Worm (Caenorhabditis elegans) whole organism, midembryonic: ENCODE measurements around the gene Y73F8A.10.
"Not testable (repeated sequence)": the region's sequence is repeated elsewhere in the genome, so short reads cannot be mapped to it uniquely, and the experiment has no call there.

ENCODE experiments used
- T22C8.4 ChIP-seq: fragments of 200-800 bp; sonication (Bioruptor generic); IDR thresholded peaks from 2 replicates; pipeline ENCODE4 v1.3.6; 2022; ENCODE audit warnings: missing genetic modification characterization, missing compliant biosample characterization
- cog-1 ChIP-seq: sonication (generic microtip); optimal IDR thresholded peaks from 2 replicates; lab custom pipeline; 2016; ENCODE audit warnings: missing genetic modification characterization, missing compliant biosample characterization
- flt-1 ChIP-seq: fragments of 200-800 bp; sonication (Bioruptor generic); IDR thresholded peaks from 2 replicates; pipeline ENCODE4 v1.3.6; 2022; ENCODE audit warnings: missing genetic modification characterization, missing compliant biosample characterization
- klf-2 ChIP-seq: fragments of 200-800 bp; sonication (Bioruptor generic); conservative IDR thresholded peaks from 2 replicates; pipeline ENCODE4 v1.3.6; 2022; ENCODE audit warnings: missing genetic modification reagents, missing genetic modification characterization, missing compliant biosample characterization
- med-1 ChIP-seq: sonication (generic microtip); optimal IDR thresholded peaks from 2 replicates; lab custom pipeline; 2017; ENCODE audit warnings: missing genetic modification characterization, mild to moderate bottlenecking, missing compliant biosample characterization, antibody characterized with exemption, missing genetic modification reagents; ENCODE audit not compliant: insufficient read depth
- ref-1 ChIP-seq: fragments of 200-800 bp; sonication (Bioruptor generic); conservative IDR thresholded peaks from 2 replicates; pipeline ENCODE4 v1.3.6; 2022; ENCODE audit warnings: missing genetic modification reagents, missing genetic modification characterization, missing compliant biosample characterization
- tab-1 ChIP-seq: fragments of 200-800 bp; sonication (Bioruptor generic); IDR thresholded peaks from 2 replicates; pipeline ENCODE4 v1.3.6; 2022; ENCODE audit warnings: missing genetic modification characterization, missing compliant biosample characterization
- ztf-23 ChIP-seq: fragments of 200-800 bp; sonication (Bioruptor generic); IDR thresholded peaks from 2 replicates; pipeline ENCODE4 v1.3.6; 2022; ENCODE audit warnings: missing genetic modification reagents, missing genetic modification characterization, missing compliant biosample characterization
- ztf-29 ChIP-seq: fragments of 200-800 bp; sonication (Bioruptor generic); IDR thresholded peaks from 2 replicates; pipeline ENCODE4 v1.3.6; 2022; ENCODE audit warnings: missing genetic modification reagents, missing genetic modification characterization, missing compliant biosample characterization

Gene Y73F8A.10

DNA sequence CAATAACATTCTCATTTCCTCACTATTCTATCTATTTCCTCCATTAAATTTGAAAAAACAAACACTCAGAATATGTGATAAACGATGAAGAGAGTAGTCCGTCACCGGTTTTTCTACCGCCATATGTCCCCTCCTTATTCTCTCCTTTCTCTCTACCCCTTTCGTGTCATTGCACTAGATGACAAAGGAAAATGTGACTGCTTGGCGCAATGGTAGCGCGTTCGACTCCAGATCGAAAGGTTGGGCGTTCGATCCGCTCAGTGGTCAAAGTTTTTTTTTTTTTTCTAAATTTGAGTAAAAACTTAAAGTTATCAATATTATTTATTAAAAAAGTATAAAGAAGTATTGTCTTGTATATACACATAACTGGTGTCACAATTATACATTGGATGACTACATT lies 4.6 kb upstream of the Y73F8A.10 start:
- TF ChIP-seq ref-1 (peak; percentile 76), med-1 (GFP tag; lab: Kevin White, UChicago) (peak; percentile 49), flt-1 (GFP tag; lab: Robert Waterston, UW) (peak; percentile 90), klf-2 (GFP tag; lab: Robert Waterston, UW) (no peak), T22C8.4 (GFP tag; lab: Robert Waterston, UW) (peak; percentile 79), tab-1 (GFP tag; lab: Robert Waterston, UW) (peak; percentile 87), cog-1 (tag; lab: Kevin White, UChicago) (no peak), ztf-29 (GFP tag; lab: Robert Waterston, UW) (no peak), ztf-23 (no peak; the same call in 1 of the 2 replicates)

DNA sequence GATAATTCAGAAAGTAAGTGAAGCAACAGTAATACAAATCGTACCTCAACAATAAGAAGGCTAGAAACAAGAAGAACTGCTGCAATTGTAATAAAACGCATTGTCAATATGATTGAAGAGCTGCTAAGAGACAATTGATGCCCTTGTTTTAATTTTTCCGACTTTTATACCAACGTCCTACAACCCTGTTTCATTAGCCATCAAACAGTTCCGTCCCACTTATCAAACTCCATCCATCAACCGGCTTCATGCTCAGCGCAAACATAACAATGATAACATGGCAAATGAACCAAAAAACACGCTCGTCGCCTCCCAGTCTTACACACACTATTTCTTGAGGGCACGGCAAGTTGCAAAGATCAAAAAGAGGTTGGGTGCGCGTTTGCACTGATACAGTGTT lies 3.0 kb upstream of the Y73F8A.10 start, which contains the start of gene pqn-90:
TSS of gene pqn-90 (minus strand) at position 101 of the 400 bp plus-strand sequence.
- TF ChIP-seq med-1 (GFP tag; lab: Kevin White, UChicago) (no peak), cog-1 (tag; lab: Kevin White, UChicago) (no peak), ref-1 (no peak), flt-1 (GFP tag; lab: Robert Waterston, UW) (no peak), ztf-29 (GFP tag; lab: Robert Waterston, UW) (no peak), ztf-23 (no peak), klf-2 (GFP tag; lab: Robert Waterston, UW) (no peak), T22C8.4 (GFP tag; lab: Robert Waterston, UW) (no peak), tab-1 (GFP tag; lab: Robert Waterston, UW) (no peak)

DNA sequence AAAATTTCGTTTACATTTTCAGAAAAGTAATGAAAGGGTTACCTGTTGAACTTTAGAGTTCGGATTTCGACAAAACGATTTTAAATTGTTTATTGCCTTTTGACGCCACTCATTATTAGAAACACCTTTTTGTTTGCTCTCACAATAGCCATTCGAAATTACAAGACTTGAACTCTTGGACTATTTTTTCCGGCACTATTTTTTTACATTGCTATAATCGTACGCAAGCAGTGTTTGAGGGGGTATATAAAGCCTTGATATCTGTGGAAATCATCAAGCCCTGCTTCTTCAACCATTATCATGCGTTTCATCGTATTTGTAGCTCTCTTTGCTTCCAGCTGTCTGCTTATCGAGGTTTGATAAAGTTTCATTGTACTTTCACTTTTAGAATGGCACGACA lies 2.5 kb upstream of the Y73F8A.10 start, which contains the start of gene pqn-91:
TSS of gene pqn-91 (plus strand) at position 301 of the 400 bp plus-strand sequence.
- TF ChIP-seq cog-1 (tag; lab: Kevin White, UChicago) (no peak), klf-2 (GFP tag; lab: Robert Waterston, UW) (no peak), flt-1 (GFP tag; lab: Robert Waterston, UW) (no peak), med-1 (GFP tag; lab: Kevin White, UChicago) (no peak), T22C8.4 (GFP tag; lab: Robert Waterston, UW) (no peak), ztf-23 (no peak), tab-1 (GFP tag; lab: Robert Waterston, UW) (no peak), ref-1 (no peak), ztf-29 (GFP tag; lab: Robert Waterston, UW) (no peak)

DNA sequence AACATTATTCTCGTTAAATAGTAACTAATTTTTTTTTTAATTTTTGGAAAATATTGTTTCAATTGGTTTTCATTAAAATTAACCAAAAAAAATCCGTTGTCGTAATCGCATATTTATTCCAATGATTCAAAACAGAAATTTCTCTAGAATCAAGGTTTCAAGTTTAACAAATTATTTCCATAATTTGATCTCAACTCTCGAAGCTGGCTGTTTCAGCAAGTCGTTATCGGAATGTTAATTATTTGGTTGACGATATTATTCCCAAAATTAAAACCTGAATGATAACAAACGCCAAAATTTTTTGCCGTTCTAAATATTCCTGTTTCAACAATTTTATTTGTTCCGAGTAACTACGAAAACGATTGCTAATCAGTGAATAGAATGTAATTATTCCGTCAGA lies 5.9 kb downstream of the Y73F8A.10 start:
- TF ChIP-seq ztf-23 (no peak), ref-1 (no peak), tab-1 (GFP tag; lab: Robert Waterston, UW) (no peak), T22C8.4 (GFP tag; lab: Robert Waterston, UW) (no peak), ztf-29 (GFP tag; lab: Robert Waterston, UW) (no peak), med-1 (GFP tag; lab: Kevin White, UChicago) (no peak), cog-1 (tag; lab: Kevin White, UChicago) (no peak), klf-2 (GFP tag; lab: Robert Waterston, UW) (no peak), flt-1 (GFP tag; lab: Robert Waterston, UW) (no peak)

DNA sequence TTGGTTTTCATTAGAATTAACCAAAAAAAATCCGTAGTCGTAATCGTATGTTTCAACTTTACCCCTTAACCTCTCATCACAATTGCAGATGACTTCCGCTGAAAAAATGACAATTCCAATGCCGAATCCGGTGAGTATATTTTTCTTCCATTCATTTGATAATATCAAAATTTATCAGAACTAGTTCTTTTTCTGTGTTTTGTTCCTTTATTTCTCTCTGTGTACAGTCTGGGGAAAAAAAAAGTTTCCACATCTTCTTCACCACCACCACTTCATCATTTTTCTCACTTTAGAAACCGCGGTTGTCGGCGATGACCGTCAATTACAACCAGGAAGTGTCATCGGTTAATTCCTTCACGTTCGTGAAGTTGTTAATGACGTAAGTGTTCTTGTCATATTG lies 8.0 kb downstream of the Y73F8A.10 start, which contains the start of gene best-21:
TSS of gene best-21 (plus strand) at position 301 of the 400 bp plus-strand sequence.
- no peak for TF ChIP-seq klf-2 (GFP tag; lab: Robert Waterston, UW)
- TF ChIP-seq ztf-29 (GFP tag; lab: Robert Waterston, UW) = no peak
- TF ChIP-seq T22C8.4 (GFP tag; lab: Robert Waterston, UW) = no peak
- no peak for TF ChIP-seq ztf-23
- TF ChIP-seq med-1 (GFP tag; lab: Kevin White, UChicago) = no peak
- no peak for TF ChIP-seq flt-1 (GFP tag; lab: Robert Waterston, UW)
- TF ChIP-seq tab-1 (GFP tag; lab: Robert Waterston, UW) = no peak
- no peak for TF ChIP-seq ref-1
- no peak for TF ChIP-seq cog-1 (tag; lab: Kevin White, UChicago)

DNA sequence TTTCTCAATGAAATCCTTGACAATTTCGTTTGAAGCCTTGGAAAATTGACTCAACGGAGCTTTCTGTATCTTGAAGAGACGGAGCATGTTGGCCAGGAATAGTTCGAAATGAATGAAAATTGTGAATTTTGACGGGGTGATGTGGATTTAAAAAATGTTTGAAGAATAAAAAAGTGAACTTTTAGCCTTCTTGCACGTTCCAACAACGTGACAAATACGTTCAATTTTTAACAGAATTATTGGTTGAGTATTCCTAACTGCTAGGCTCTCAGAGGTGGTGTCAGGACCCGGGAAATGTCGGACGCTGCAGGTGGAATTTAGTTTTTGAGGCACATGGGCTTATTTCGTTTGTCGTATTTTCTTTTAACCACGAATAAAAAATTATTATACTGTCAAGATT lies 17.4 kb downstream of the Y73F8A.10 start, which contains the start of gene Y73F8A.12:
TSS of gene Y73F8A.12 (minus strand) at position 101 of the 400 bp plus-strand sequence.
- TF ChIP-seq flt-1 (GFP tag; lab: Robert Waterston, UW); med-1 (GFP tag; lab: Kevin White, UChicago); ref-1: not testable (repeated sequence)

DNA sequence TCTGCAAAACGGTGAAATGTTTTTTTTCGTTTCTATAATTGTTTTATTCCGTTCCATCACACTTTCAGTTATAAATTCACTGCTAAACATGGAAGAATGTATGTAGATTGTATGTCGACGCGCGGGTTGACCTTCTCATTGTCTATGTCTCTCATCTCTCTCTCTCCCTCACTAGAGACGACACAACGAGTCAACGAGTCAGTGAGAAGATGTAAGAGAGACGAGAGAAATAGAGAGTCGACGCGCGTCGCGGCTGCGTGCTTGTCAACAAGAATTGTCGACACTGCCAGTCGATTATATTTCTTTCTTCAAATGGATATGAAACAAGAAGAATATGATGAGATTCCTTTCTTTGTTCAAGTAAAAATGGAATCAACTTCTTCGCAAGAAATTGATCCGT lies 17.9 kb downstream of the Y73F8A.10 start, which contains the start of gene Y73F8A.13:
TSS of gene Y73F8A.13 (plus strand) at position 240 of the 400 bp plus-strand sequence.
- TF ChIP-seq ref-1 (no peak), med-1 (GFP tag; lab: Kevin White, UChicago) (no peak), T22C8.4 (GFP tag; lab: Robert Waterston, UW) (no peak), klf-2 (GFP tag; lab: Robert Waterston, UW) (no peak), ztf-23 (no peak), cog-1 (tag; lab: Kevin White, UChicago) (no peak), flt-1 (GFP tag; lab: Robert Waterston, UW) (no peak), tab-1 (GFP tag; lab: Robert Waterston, UW) (no peak), ztf-29 (GFP tag; lab: Robert Waterston, UW) (no peak)

DNA sequence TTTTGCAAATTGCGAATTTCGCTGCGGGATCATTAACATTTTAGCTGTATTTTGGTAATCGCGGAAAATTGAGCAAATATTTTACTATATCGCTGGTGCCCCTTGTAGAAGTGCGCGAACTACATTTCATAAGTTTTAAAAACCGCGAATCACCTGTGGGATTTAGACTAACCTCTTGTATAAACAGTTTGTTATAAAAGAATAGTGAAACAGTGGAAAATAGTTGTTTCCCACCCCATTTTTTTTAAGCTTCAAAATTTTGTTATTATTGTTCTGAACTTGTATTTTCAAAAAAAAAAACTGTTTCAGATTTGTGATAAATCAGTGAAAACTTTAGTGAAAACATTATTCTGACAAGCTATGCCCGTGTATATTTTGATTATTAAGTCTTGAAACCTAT lies 21.4 kb downstream of the Y73F8A.10 start:
- no peak for TF ChIP-seq ztf-23
- no peak for TF ChIP-seq cog-1 (tag; lab: Kevin White, UChicago)
- TF ChIP-seq T22C8.4 (GFP tag; lab: Robert Waterston, UW) = no peak
- TF ChIP-seq ztf-29 (GFP tag; lab: Robert Waterston, UW) = no peak
- TF ChIP-seq tab-1 (GFP tag; lab: Robert Waterston, UW) = no peak

DNA sequence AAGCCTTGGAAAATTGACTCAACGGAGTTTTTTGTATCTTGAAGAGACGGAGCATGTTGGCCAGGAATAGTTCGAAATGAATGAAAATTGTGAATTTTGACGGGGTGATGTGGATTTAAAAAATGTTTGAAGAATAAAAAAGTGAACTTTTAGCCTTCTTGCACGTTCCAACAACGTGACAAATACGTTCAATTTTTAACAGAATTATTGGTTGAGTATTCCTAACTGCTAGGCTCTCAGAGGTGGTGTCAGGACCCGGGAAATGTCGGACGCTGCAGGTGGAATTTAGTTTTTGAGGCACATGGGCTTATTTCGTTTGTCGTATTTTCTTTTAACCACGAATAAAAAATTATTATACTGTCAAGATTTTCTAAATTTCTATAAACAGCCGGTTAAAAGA lies 24.8 kb downstream of the Y73F8A.10 start, which contains the start of gene Y73F8A.14:
TSS of gene Y73F8A.14 (minus strand) at position 101 of the 400 bp plus-strand sequence.
- TF ChIP-seq ztf-29 (GFP tag; lab: Robert Waterston, UW); flt-1 (GFP tag; lab: Robert Waterston, UW); cog-1 (tag; lab: Kevin White, UChicago): not testable (repeated sequence)
